Worm (Caenorhabditis elegans) whole organism, L2 larva: ENCODE data around the gene C14C10.2.

Experiments
- Y55F3AM.14 ChIP-seq: fragments of 200-800 bp; sonication (Bioruptor generic); optimal IDR thresholded peaks from 2 replicates; lab custom pipeline; 2018; ENCODE audit warnings: mild to moderate bottlenecking, missing genetic modification characterization, missing compliant biosample characterization
- alr-1 ChIP-seq: fragments of 150-350 bp; optimal IDR thresholded peaks from 2 replicates; lab custom pipeline; 2014; ENCODE audit warnings: missing biosample characterization, missing genetic modification characterization
- ceh-16 ChIP-seq: fragments of 150-350 bp; optimal IDR thresholded peaks from 2 replicates; lab custom pipeline; 2014; ENCODE audit warnings: missing biosample characterization, missing genetic modification characterization
- dmd-4 ChIP-seq: sonication (generic microtip); optimal IDR thresholded peaks from 2 replicates; lab custom pipeline; 2017; ENCODE audit warnings: missing biosample characterization, missing genetic modification characterization
- elt-1 ChIP-seq: fragments of 150-350 bp; optimal IDR thresholded peaks from 2 replicates; lab custom pipeline; 2014; ENCODE audit warnings: missing biosample characterization, missing genetic modification characterization
- fos-1 ChIP-seq: fragments of 150-350 bp; optimal IDR thresholded peaks from 2 replicates; lab custom pipeline; 2014; ENCODE audit warnings: missing biosample characterization, missing genetic modification characterization
- gmeb-1 ChIP-seq: fragments of 150-350 bp; optimal IDR thresholded peaks from 2 replicates; lab custom pipeline; 2014; ENCODE audit warnings: missing biosample characterization, missing genetic modification characterization
- lin-11 ChIP-seq: fragments of 150-350 bp; sonication (generic microtip); optimal IDR thresholded peaks from 2 replicates; lab custom pipeline; 2014; ENCODE audit warnings: missing biosample characterization, missing genetic modification characterization, inconsistent platforms, mixed read lengths
- lin-13 ChIP-seq: fragments of 150-350 bp; optimal IDR thresholded peaks from 2 replicates; lab custom pipeline; 2014; ENCODE audit warnings: missing biosample characterization, missing genetic modification reagents, missing genetic modification characterization
- mbf-1 ChIP-seq: sonication (generic microtip); optimal IDR thresholded peaks from 2 replicates; lab custom pipeline; 2017; ENCODE audit warnings: missing biosample characterization, missing genetic modification characterization
- mdl-1 ChIP-seq, 2 experiments: fragments of 150-350 bp in 1 of 2; sonication (generic microtip) in 1 of 2; optimal IDR thresholded peaks; 2 replicates each; lab custom pipeline; 2017; ENCODE audit warnings: missing biosample characterization in 2 of 2, missing genetic modification characterization in 2 of 2
- nhr-21 ChIP-seq: fragments of 150-350 bp; optimal IDR thresholded peaks from 2 replicates; lab custom pipeline; 2014; ENCODE audit warnings: missing biosample characterization, missing genetic modification characterization
- nhr-23 ChIP-seq: fragments of 150-350 bp; optimal IDR thresholded peaks from 2 replicates; lab custom pipeline; 2014; ENCODE audit warnings: missing biosample characterization, missing genetic modification reagents, missing genetic modification characterization
- nhr-25 ChIP-seq: fragments of 150-350 bp; sonication (generic microtip); optimal IDR thresholded peaks from 3 replicates; lab custom pipeline; 2014; ENCODE audit warnings: missing biosample characterization, missing genetic modification characterization
- skn-1 ChIP-seq: sonication (generic microtip); optimal IDR thresholded peaks from 2 replicates; lab custom pipeline; 2017; ENCODE audit warnings: missing biosample characterization, missing genetic modification characterization
- snpc-4 ChIP-seq: fragments of 150-350 bp; optimal IDR thresholded peaks from 2 replicates; lab custom pipeline; 2014; ENCODE audit warnings: missing biosample characterization, missing genetic modification characterization
- unc-55 ChIP-seq: fragments of 150-350 bp; sonication (generic microtip); optimal IDR thresholded peaks from 3 replicates; lab custom pipeline; 2014; ENCODE audit warnings: missing biosample characterization, missing genetic modification reagents, missing genetic modification characterization
- unc-62 ChIP-seq: fragments of 150-350 bp; optimal IDR thresholded peaks from 2 replicates; lab custom pipeline; 2014; ENCODE audit warnings: missing biosample characterization, missing genetic modification reagents, missing genetic modification characterization
- ztf-4 ChIP-seq: fragments of 150-350 bp; optimal IDR thresholded peaks from 2 replicates; lab custom pipeline; 2014; ENCODE audit warnings: missing biosample characterization, missing genetic modification characterization

Gene C14C10.2

DNA sequence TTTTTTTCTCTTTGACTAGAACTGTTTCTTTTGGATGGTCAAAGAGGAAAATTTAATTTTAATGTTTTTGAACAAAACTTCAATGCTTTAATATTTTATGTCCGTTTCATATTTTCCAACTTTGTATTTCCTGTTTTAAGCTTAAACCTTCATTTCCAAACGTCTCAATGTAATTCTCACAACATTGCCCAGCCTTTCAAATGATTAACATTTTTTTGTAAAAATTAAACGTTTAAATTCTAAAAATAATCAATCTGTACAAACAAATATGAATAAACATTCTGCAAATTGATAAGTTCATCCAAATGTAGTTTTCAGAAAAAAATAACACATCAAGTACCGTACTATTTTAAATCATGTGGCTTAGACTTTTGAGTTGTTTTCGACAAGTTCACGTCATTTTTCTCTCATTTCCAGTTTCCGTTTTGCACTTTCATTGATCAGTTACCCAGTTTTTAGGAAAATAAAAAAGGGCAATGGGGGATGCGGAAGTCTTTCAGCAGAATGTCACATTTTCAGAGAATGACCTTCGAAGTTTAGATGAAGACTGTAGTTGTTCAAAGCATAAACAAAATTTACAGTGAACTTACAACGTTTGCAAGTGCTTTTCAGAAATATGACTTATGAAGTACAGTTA, 49.5 kb downstream of the C14C10.2 start (continued):
- TF ChIP-seq snpc-4, result no peak
- TF ChIP-seq, all 48 proteins: peak for 6

DNA sequence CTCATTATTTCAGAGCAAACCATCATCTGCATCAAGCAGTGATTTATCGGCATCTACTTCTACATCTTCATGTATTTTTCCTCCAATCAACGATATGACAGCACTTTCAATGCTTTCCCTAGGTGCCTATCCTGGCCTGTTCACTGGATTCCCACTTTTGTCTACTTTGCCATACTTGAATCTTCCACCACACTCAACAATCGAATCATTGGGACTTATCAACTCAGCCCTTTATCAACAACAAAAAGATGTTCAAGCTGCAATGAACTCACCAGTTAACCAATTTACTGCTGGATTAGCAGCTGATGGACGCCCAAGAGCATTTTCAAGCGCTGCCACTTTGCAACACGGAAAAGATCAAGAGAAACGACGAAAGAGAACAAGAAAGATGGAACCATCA, 51.1 kb downstream of the C14C10.2 start:
- TF ChIP-seq ztf-4 (tag; lab: Kevin White, UChicago) (no peak), mdl-1 (tag; optimal IDR thresholded peaks at IDR 0.05; lab: Kevin White, UChicago) (no peak), alr-1 (tag; lab: Kevin White, UChicago) (no peak), skn-1 (tag; lab: Kevin White, UChicago) (no peak), dmd-4 (tag; lab: Kevin White, UChicago) (no peak), gmeb-1 (tag; lab: Kevin White, UChicago) (no peak), mbf-1 (no peak), unc-62 (GFP tag; lab: Kevin White, UChicago) (no peak), unc-55 (no peak), nhr-21 (tag; lab: Kevin White, UChicago) (no peak), ceh-16 (no peak), lin-11 (tag; lab: Kevin White, UChicago) (no peak), fos-1 (tag; lab: Kevin White, UChicago) (no peak), nhr-25 (tag; lab: Kevin White, UChicago) (no peak), nhr-23 (tag; lab: Kevin White, UChicago) (no peak), lin-13 (GFP tag; lab: Kevin White, UChicago) (no peak), elt-1 (no peak), Y55F3AM.14 (no peak)
- TF ChIP-seq, all 48 proteins: peak for 0
